Fruit fly (Drosophila melanogaster) whole organism, pupa: Measurements from ENCODE around the gene Sc2.

Experiments used
- CG10348 ChIP-seq: fragments of 200-800 bp; sonication (Bioruptor generic); IDR thresholded peaks from 2 replicates; pipeline ENCODE4 v1.3.6; 2022; ENCODE audit warnings: missing biosample characterization, missing genetic modification characterization
- CG12605 ChIP-seq: fragments of 200-800 bp; sonication (Bioruptor generic); IDR thresholded peaks from 2 replicates; pipeline ENCODE4 v1.3.6; 2022; ENCODE audit warnings: missing biosample characterization, missing genetic modification characterization
- CG13204 ChIP-seq: fragments of 200-800 bp; sonication (Bioruptor generic); optimal IDR thresholded peaks from 2 replicates; lab custom pipeline; 2018; ENCODE audit warnings: missing biosample characterization, mild to moderate bottlenecking, missing genetic modification characterization, moderate library complexity
- CG14655 ChIP-seq: fragments of 200-800 bp; sonication (Bioruptor generic); optimal IDR thresholded peaks from 3 replicates; lab custom pipeline; 2017; ENCODE audit warnings: mild to moderate bottlenecking, missing biosample characterization, missing genetic modification reagents, missing genetic modification characterization
- CG15710 ChIP-seq: fragments of 200-800 bp; sonication (Bioruptor generic); optimal IDR thresholded peaks from 2 replicates; lab custom pipeline; 2018; ENCODE audit warnings: missing biosample characterization, mild to moderate bottlenecking, missing genetic modification characterization, moderate library complexity
- CG17806 ChIP-seq: fragments of 200-800 bp; sonication (Bioruptor generic); optimal IDR thresholded peaks from 2 replicates; lab custom pipeline; 2018; ENCODE audit warnings: missing biosample characterization, mild to moderate bottlenecking, missing genetic modification characterization, moderate library complexity
- CG32121 ChIP-seq: fragments of 200-800 bp; sonication (Bioruptor generic); IDR thresholded peaks from 2 replicates; pipeline ENCODE4 v1.3.6; 2022; ENCODE audit warnings: missing biosample characterization, missing genetic modification characterization
- CG34367 ChIP-seq: fragments of 200-800 bp; sonication (Bioruptor generic); optimal IDR thresholded peaks from 2 replicates; lab custom pipeline; 2018; ENCODE audit warnings: missing biosample characterization, mild to moderate bottlenecking, missing genetic modification characterization
- CG4496 ChIP-seq: fragments of 200-800 bp; sonication (Bioruptor generic); IDR thresholded peaks from 3 replicates; pipeline ENCODE4 v1.3.6; 2022; ENCODE audit warnings: missing biosample characterization, missing genetic modification characterization
- CG8159 ChIP-seq: fragments of 200-800 bp; sonication (Bioruptor generic); optimal IDR thresholded peaks from 3 replicates; lab custom pipeline; 2018; ENCODE audit warnings: missing biosample characterization, mild to moderate bottlenecking, missing genetic modification characterization, moderate library complexity
- CG8301 ChIP-seq: fragments of 200-800 bp; sonication (Bioruptor generic); optimal IDR thresholded peaks from 2 replicates; lab custom pipeline; 2018; ENCODE audit warnings: missing biosample characterization, mild to moderate bottlenecking, missing genetic modification characterization
- CG9948 ChIP-seq: fragments of 200-800 bp; sonication (Bioruptor generic); optimal IDR thresholded peaks from 2 replicates; lab custom pipeline; 2018; ENCODE audit warnings: missing biosample characterization, mild to moderate bottlenecking, missing genetic modification characterization, moderate library complexity
- D1 ChIP-seq: fragments of 200-800 bp; sonication (Bioruptor generic); optimal IDR thresholded peaks from 2 replicates; lab custom pipeline; 2018; ENCODE audit warnings: missing biosample characterization, mild to moderate bottlenecking, missing genetic modification characterization, moderate library complexity
- EcR ChIP-seq: fragments of 200-800 bp; sonication (Bioruptor generic); optimal IDR thresholded peaks from 3 replicates; lab custom pipeline; 2019; ENCODE audit warnings: missing biosample characterization, missing genetic modification characterization, mild to moderate bottlenecking, moderate library complexity, missing genetic modification reagents
- Ets98B ChIP-seq: fragments of 200-800 bp; sonication (Bioruptor generic); IDR thresholded peaks from 2 replicates; pipeline ENCODE4 v1.3.6; 2022; ENCODE audit warnings: missing biosample characterization, missing genetic modification characterization
- Pif1A ChIP-seq: fragments of 200-800 bp; sonication (Bioruptor generic); optimal IDR thresholded peaks from 3 replicates; lab custom pipeline; 2016; ENCODE audit warnings: missing biosample characterization, missing genetic modification characterization
- Pif1B ChIP-seq: fragments of 200-800 bp; sonication (Bioruptor generic); optimal IDR thresholded peaks from 3 replicates; lab custom pipeline; 2016; ENCODE audit warnings: missing biosample characterization, missing genetic modification characterization
- Snoo ChIP-seq: fragments of 200-800 bp; sonication (Bioruptor generic); optimal IDR thresholded peaks from 3 replicates; lab custom pipeline; 2017; ENCODE audit warnings: missing biosample characterization, mild to moderate bottlenecking, missing genetic modification characterization, inconsistent platforms
- fd96Ca ChIP-seq: fragments of 200-800 bp; sonication (Bioruptor generic); IDR thresholded peaks from 3 replicates; pipeline ENCODE4 v1.3.6; 2022; ENCODE audit warnings: missing biosample characterization, missing genetic modification characterization
- gl ChIP-seq: fragments of 200-800 bp; sonication (Bioruptor generic); optimal IDR thresholded peaks from 2 replicates; lab custom pipeline; 2018; ENCODE audit warnings: missing biosample characterization, mild to moderate bottlenecking, missing genetic modification characterization
- rn ChIP-seq: fragments of 200-800 bp; sonication (Bioruptor generic); IDR thresholded peaks from 2 replicates; pipeline ENCODE4 v1.3.6; 2022; ENCODE audit warnings: missing biosample characterization, missing genetic modification characterization

Sc2 gene

dm6 chr3L:3878734-3879310, 24.5 kb upstream of the Sc2 start:
- TF ChIP-seq Pif1B (GFP tag; lab: Kevin White, UChicago) (peak; percentile 78), CG14655 (GFP tag; lab: Kevin White, UChicago) (peak; percentile 71), CG4496 (GFP tag; lab: Robert Waterston, UW) (peak; percentile 94), fd96Ca (peak; percentile 90), CG17806 (tag; lab: Kevin White, UChicago) (peak; percentile 64), EcR (no peak), Snoo (tag; lab: Kevin White, UChicago) (peak; percentile 76), CG32121 (GFP tag; lab: Robert Waterston, UW) (peak; percentile 92), CG15710 (tag; lab: Kevin White, UChicago) (peak; percentile 69), CG9948 (tag; lab: Kevin White, UChicago) (peak; percentile 53), CG12605 (GFP tag; lab: Robert Waterston, UW) (peak; percentile 98), gl (peak; percentile 91), CG13204 (GFP tag; lab: Kevin White, UChicago) (peak; percentile 77), Ets98B (GFP tag; lab: Robert Waterston, UW) (peak; percentile 92), rn (peak; percentile 80), CG8301 (tag; lab: Kevin White, UChicago) (peak; percentile 56), CG34367 (tag; lab: Kevin White, UChicago) (peak; percentile 65), Pif1A (GFP tag; lab: Kevin White, UChicago) (peak; percentile 85), D1 (tag; lab: Kevin White, UChicago) (peak; percentile 16), CG10348 (GFP tag; lab: Robert Waterston, UW) (no peak), CG8159 (peak; percentile 71)

- no peak for TF ChIP-seq Snoo (tag; lab: Kevin White, UChicago)
- no peak for TF ChIP-seq CG34367 (tag; lab: Kevin White, UChicago)
- TF ChIP-seq Ets98B (GFP tag; lab: Robert Waterston, UW), result no peak
- TF ChIP-seq CG14655 (GFP tag; lab: Kevin White, UChicago), result no peak
- TF ChIP-seq rn, result no peak
- no peak for TF ChIP-seq CG8301 (tag; lab: Kevin White, UChicago)
- no peak for TF ChIP-seq gl
- TF ChIP-seq Pif1B (GFP tag; lab: Kevin White, UChicago), result no peak
- TF ChIP-seq CG10348 (GFP tag; lab: Robert Waterston, UW), result no peak
- no peak for TF ChIP-seq fd96Ca
- no peak for TF ChIP-seq CG17806 (tag; lab: Kevin White, UChicago)
- TF ChIP-seq CG13204 (GFP tag; lab: Kevin White, UChicago), result no peak
- no peak for TF ChIP-seq CG12605 (GFP tag; lab: Robert Waterston, UW)
- no peak for TF ChIP-seq D1 (tag; lab: Kevin White, UChicago)
These were observed 21.2 kb upstream of the Sc2 start for dm6 chr3L:3882046-3882445.

- TF ChIP-seq CG14655 (GFP tag; lab: Kevin White, UChicago), result no peak
- no peak for TF ChIP-seq D1 (tag; lab: Kevin White, UChicago)
- TF ChIP-seq CG13204 (GFP tag; lab: Kevin White, UChicago), result no peak
These were observed 17.4 kb upstream of the Sc2 start for dm6 chr3L:3885933-3886332.

dm6 chr3L:3887392-3887791, 15.9 kb upstream of the Sc2 start:
- TF ChIP-seq fd96Ca (no peak), gl (no peak), CG8159 (no peak), CG32121 (GFP tag; lab: Robert Waterston, UW) (no peak), CG14655 (GFP tag; lab: Kevin White, UChicago) (no peak), D1 (tag; lab: Kevin White, UChicago) (no peak), CG8301 (tag; lab: Kevin White, UChicago) (no peak)
- TF ChIP-seq, all 21 proteins: peak for 0

dm6 chr3L:3890860-3891259, 12.4 kb upstream of the Sc2 start:
- TF ChIP-seq CG8301 (tag; lab: Kevin White, UChicago) (peak; percentile 57), CG17806 (tag; lab: Kevin White, UChicago) (peak; percentile 50), Pif1A (GFP tag; lab: Kevin White, UChicago) (no peak), D1 (tag; lab: Kevin White, UChicago) (no peak), CG34367 (tag; lab: Kevin White, UChicago) (peak; percentile 32), rn (no peak), CG9948 (tag; lab: Kevin White, UChicago) (peak; percentile 43), CG12605 (GFP tag; lab: Robert Waterston, UW) (no peak), CG14655 (GFP tag; lab: Kevin White, UChicago) (peak; percentile 66), gl (no peak), CG13204 (GFP tag; lab: Kevin White, UChicago) (no peak), CG32121 (GFP tag; lab: Robert Waterston, UW) (no peak), Pif1B (GFP tag; lab: Kevin White, UChicago) (peak; percentile 18), EcR (no peak), fd96Ca (no peak), Snoo (tag; lab: Kevin White, UChicago) (no peak), CG10348 (GFP tag; lab: Robert Waterston, UW) (no peak), Ets98B (GFP tag; lab: Robert Waterston, UW) (no peak), CG4496 (GFP tag; lab: Robert Waterston, UW) (no peak), CG15710 (tag; lab: Kevin White, UChicago) (peak; percentile 47), CG8159 (peak; percentile 57)

- TF ChIP-seq CG4496 (GFP tag; lab: Robert Waterston, UW), result no peak
- TF ChIP-seq fd96Ca, result no peak
- peak; percentile 5 for TF ChIP-seq CG9948 (tag; lab: Kevin White, UChicago)
- peak; percentile 16 for TF ChIP-seq CG34367 (tag; lab: Kevin White, UChicago)
- no peak for TF ChIP-seq Ets98B (GFP tag; lab: Robert Waterston, UW)
- no peak for TF ChIP-seq CG32121 (GFP tag; lab: Robert Waterston, UW)
- no peak for TF ChIP-seq gl
- TF ChIP-seq CG14655 (GFP tag; lab: Kevin White, UChicago), result no peak
- peak; percentile 16 for TF ChIP-seq CG17806 (tag; lab: Kevin White, UChicago)
- peak; percentile 11 for TF ChIP-seq Snoo (tag; lab: Kevin White, UChicago)
- TF ChIP-seq CG8301 (tag; lab: Kevin White, UChicago), result peak; percentile 29
- TF ChIP-seq CG8159, result peak; percentile 61
- no peak for TF ChIP-seq Pif1B (GFP tag; lab: Kevin White, UChicago)
- TF ChIP-seq CG12605 (GFP tag; lab: Robert Waterston, UW), result no peak
- TF ChIP-seq CG15710 (tag; lab: Kevin White, UChicago), result peak; percentile 55
- TF ChIP-seq CG10348 (GFP tag; lab: Robert Waterston, UW), result no peak
- TF ChIP-seq rn, result no peak
- TF ChIP-seq EcR, result no peak
- TF ChIP-seq, all 21 proteins: peak for 7
These were observed 11.1 kb upstream of the Sc2 start, which contains the start of gene Fie for dm6 chr3L:3892154-3892624. Gene Fie (plus strand): TSS chr3L:3892574.
